Fruit fly (Drosophila melanogaster) whole organism, embryonic: ENCODE data around the gene CG3690.

ENCODE experiments used
- ATbp ChIP-seq: fragments of 200-800 bp; sonication (Bioruptor generic); optimal IDR thresholded peaks from 2 replicates; lab custom pipeline; 2017; ENCODE audit warnings: missing biosample characterization, mild to moderate bottlenecking, missing genetic modification characterization, missing genetic modification reagents
- Adf1 ChIP-seq: fragments of 200-800 bp; sonication (Bioruptor generic); IDR thresholded peaks from 2 replicates; pipeline ENCODE4 v1.3.6; 2022; ENCODE audit warnings: missing biosample characterization, missing genetic modification characterization
- Atf6 ChIP-seq: fragments of 200-800 bp; sonication (Bioruptor generic); IDR thresholded peaks from 2 replicates; pipeline ENCODE4 v1.3.6; 2022; ENCODE audit warnings: missing biosample characterization, missing genetic modification characterization
- Awh ChIP-seq: fragments of 200-800 bp; sonication (Bioruptor generic); IDR thresholded peaks from 2 replicates; pipeline ENCODE4, ENCODE4 v1.3.6; 2022; ENCODE audit warnings: missing biosample characterization, missing genetic modification characterization
- B-H2 ChIP-seq: fragments of 200-800 bp; sonication (Bioruptor generic); optimal IDR thresholded peaks from 2 replicates; lab custom pipeline; 2018; ENCODE audit warnings: missing biosample characterization, mild to moderate bottlenecking, missing genetic modification characterization
- CG10431 ChIP-seq: fragments of 200-800 bp; sonication (Bioruptor generic); optimal IDR thresholded peaks from 3 replicates; lab custom pipeline; 2018; ENCODE audit warnings: missing biosample characterization, mild to moderate bottlenecking, missing genetic modification characterization
- CG1233 ChIP-seq: fragments of 200-800 bp; sonication (Bioruptor generic); optimal IDR thresholded peaks from 4 replicates; lab custom pipeline; 2018; ENCODE audit warnings: missing biosample characterization, mild to moderate bottlenecking, missing genetic modification characterization
- CG12769 ChIP-seq: fragments of 200-800 bp; sonication (Bioruptor generic); optimal IDR thresholded peaks from 2 replicates; lab custom pipeline; 2019; ENCODE audit warnings: missing biosample characterization, mild to moderate bottlenecking, missing genetic modification characterization, moderate library complexity
- CG13287 ChIP-seq: fragments of 200-800 bp; sonication (Bioruptor generic); IDR thresholded peaks from 2 replicates; pipeline ENCODE4 v1.3.6; 2022; ENCODE audit warnings: missing biosample characterization, missing genetic modification characterization; ENCODE audit not compliant: partially characterized antibody
- CG1603 ChIP-seq: fragments of 200-800 bp; sonication (Bioruptor generic); optimal IDR thresholded peaks from 2 replicates; lab custom pipeline; 2019; ENCODE audit warnings: missing biosample characterization, mild to moderate bottlenecking, missing genetic modification characterization, moderate library complexity
- CG1647 ChIP-seq: fragments of 200-800 bp; sonication (Bioruptor generic); optimal IDR thresholded peaks from 3 replicates; lab custom pipeline; 2016; ENCODE audit warnings: missing biosample characterization, missing genetic modification characterization
- CG2678 ChIP-seq: fragments of 200-800 bp; sonication (Bioruptor generic); optimal IDR thresholded peaks from 3 replicates; lab custom pipeline; 2019; ENCODE audit warnings: missing biosample characterization, mild to moderate bottlenecking, missing genetic modification characterization, moderate library complexity
- CG2875 ChIP-seq: fragments of 200-800 bp; sonication (Bioruptor generic); optimal IDR thresholded peaks from 2 replicates; lab custom pipeline; 2017; ENCODE audit warnings: missing biosample characterization, mild to moderate bottlenecking, missing genetic modification characterization, missing genetic modification reagents
- CG31441 ChIP-seq: fragments of 200-800 bp; sonication (Bioruptor generic); IDR thresholded peaks from 2 replicates; pipeline ENCODE4 v1.3.6; 2022; ENCODE audit warnings: missing biosample characterization, missing genetic modification characterization
- CG3163 ChIP-seq: fragments of 200-800 bp; sonication (Bioruptor generic); optimal IDR thresholded peaks from 3 replicates; lab custom pipeline; 2016; ENCODE audit warnings: missing biosample characterization, missing genetic modification characterization
- CG3995 ChIP-seq: fragments of 200-800 bp; sonication (Bioruptor generic); optimal IDR thresholded peaks from 3 replicates; lab custom pipeline; 2016; ENCODE audit warnings: missing biosample characterization, missing genetic modification characterization
- CG4730 ChIP-seq: fragments of 200-800 bp; sonication (Bioruptor generic); IDR thresholded peaks from 2 replicates; pipeline ENCODE4 v1.3.6; 2022; ENCODE audit warnings: missing biosample characterization, missing genetic modification characterization
- CG5245 ChIP-seq: fragments of 200-800 bp; sonication (Bioruptor generic); optimal IDR thresholded peaks from 3 replicates; lab custom pipeline; 2016; ENCODE audit warnings: missing biosample characterization, missing genetic modification characterization
- CG6272 ChIP-seq: fragments of 200-800 bp; sonication (Bioruptor generic); IDR thresholded peaks from 2 replicates; pipeline ENCODE4 v1.3.6; 2022; ENCODE audit warnings: missing biosample characterization, missing genetic modification characterization
- CG6654 ChIP-seq: fragments of 200-800 bp; sonication (Bioruptor generic); optimal IDR thresholded peaks from 2 replicates; lab custom pipeline; 2017; ENCODE audit warnings: missing biosample characterization, mild to moderate bottlenecking, missing genetic modification characterization
- CG6689 ChIP-seq: fragments of 200-800 bp; sonication (Bioruptor generic); IDR thresholded peaks from 2 replicates; pipeline ENCODE4 v1.3.6; 2022; ENCODE audit warnings: missing biosample characterization, missing genetic modification characterization
- CG7372 ChIP-seq: fragments of 200-800 bp; sonication (Bioruptor generic); IDR thresholded peaks from 2 replicates; pipeline ENCODE4 v1.3.6; 2022; ENCODE audit warnings: missing biosample characterization, missing genetic modification characterization
- CG8089 ChIP-seq: fragments of 200-800 bp; sonication (Bioruptor generic); optimal IDR thresholded peaks from 3 replicates; lab custom pipeline; 2016; ENCODE audit warnings: missing biosample characterization, missing genetic modification characterization
- CG8388 ChIP-seq: fragments of 200-800 bp; sonication (Bioruptor generic); optimal IDR thresholded peaks from 2 replicates; lab custom pipeline; 2019; ENCODE audit warnings: missing biosample characterization, mild to moderate bottlenecking, missing genetic modification characterization, moderate library complexity
- Dp ChIP-seq: fragments of 200-800 bp; sonication (Bioruptor generic); optimal IDR thresholded peaks from 2 replicates; lab custom pipeline; 2018; ENCODE audit warnings: missing biosample characterization, mild to moderate bottlenecking, missing genetic modification characterization, moderate library complexity
- Fer2 ChIP-seq: fragments of 200-800 bp; sonication (Bioruptor generic); optimal IDR thresholded peaks from 2 replicates; lab custom pipeline; 2018; ENCODE audit warnings: missing biosample characterization, mild to moderate bottlenecking, missing genetic modification characterization, moderate library complexity
- Fer3 ChIP-seq: fragments of 200-800 bp; sonication (Bioruptor generic); optimal IDR thresholded peaks from 2 replicates; lab custom pipeline; 2018; ENCODE audit warnings: missing biosample characterization, mild to moderate bottlenecking, missing genetic modification characterization, moderate library complexity
- HHEX ChIP-seq: fragments of 200-800 bp; sonication (Bioruptor generic); optimal IDR thresholded peaks from 3 replicates; lab custom pipeline; 2017; ENCODE audit warnings: missing biosample characterization, mild to moderate bottlenecking, missing genetic modification characterization, missing genetic modification reagents
- Kr ChIP-seq: fragments of 200-800 bp; sonication (Bioruptor generic); optimal IDR thresholded peaks from 2 replicates; lab custom pipeline; 2017; ENCODE audit warnings: missing biosample characterization, mild to moderate bottlenecking, missing genetic modification characterization
- MBD-R2 ChIP-seq: fragments of 200-800 bp; sonication (Bioruptor generic); IDR thresholded peaks from 2 replicates; pipeline ENCODE4 v1.3.6; 2022; ENCODE audit warnings: missing biosample characterization, missing genetic modification characterization
- MESR4 ChIP-seq: fragments of 200-800 bp; sonication (Bioruptor generic); optimal IDR thresholded peaks from 2 replicates; lab custom pipeline; 2018; ENCODE audit warnings: missing biosample characterization, mild to moderate bottlenecking, missing genetic modification characterization, moderate library complexity
- Spps ChIP-seq: fragments of 200-800 bp; sonication (Bioruptor generic); optimal IDR thresholded peaks from 2 replicates; lab custom pipeline; 2018; ENCODE audit warnings: missing biosample characterization, mild to moderate bottlenecking, missing genetic modification characterization
- ash1 ChIP-seq: fragments of 200-800 bp; sonication (Bioruptor generic); optimal IDR thresholded peaks from 2 replicates; lab custom pipeline; 2018; ENCODE audit warnings: missing biosample characterization, mild to moderate bottlenecking, missing genetic modification characterization
- bab2 ChIP-seq: fragments of 200-800 bp; sonication (Bioruptor generic); optimal IDR thresholded peaks from 2 replicates; lab custom pipeline; 2016; ENCODE audit warnings: missing biosample characterization, missing genetic modification characterization
- bigmax ChIP-seq: fragments of 200-800 bp; sonication (Bioruptor generic); optimal IDR thresholded peaks from 2 replicates; lab custom pipeline; 2018; ENCODE audit warnings: missing biosample characterization, mild to moderate bottlenecking, missing genetic modification characterization
- dysf ChIP-seq: fragments of 200-800 bp; sonication (Bioruptor generic); IDR thresholded peaks from 3 replicates; pipeline ENCODE4 v1.3.6; 2022; ENCODE audit warnings: missing biosample characterization, missing genetic modification characterization
- en ChIP-seq: fragments of 200-800 bp; sonication (Bioruptor generic); optimal IDR thresholded peaks from 2 replicates; lab custom pipeline; 2016; ENCODE audit warnings: missing biosample characterization, missing genetic modification characterization
- hkb ChIP-seq, 2 experiments: fragments of 200-800 bp in 1 of 2; fragments of >200 bp in 1 of 2; sonication (Bioruptor generic) in 1 of 2; IDR thresholded peaks in 1 of 2; optimal IDR thresholded peaks in 1 of 2; 2 replicates each; pipeline versions ENCODE4 v1.3.6 to Lab custom; 2017 to 2022; ENCODE audit warnings: missing biosample characterization in 1 of 2, missing genetic modification characterization in 1 of 2
- jigr1 ChIP-seq: fragments of 200-800 bp; sonication (Bioruptor generic); IDR thresholded peaks from 3 replicates; pipeline ENCODE4 v1.3.6; 2022; ENCODE audit warnings: missing biosample characterization, missing genetic modification characterization
- kay ChIP-seq: fragments of 200-800 bp; sonication (Bioruptor generic); optimal IDR thresholded peaks from 2 replicates; lab custom pipeline; 2016; ENCODE audit warnings: missing biosample characterization, missing genetic modification characterization
- maf-S ChIP-seq: fragments of 200-800 bp; sonication (Bioruptor generic); optimal IDR thresholded peaks from 2 replicates; lab custom pipeline; 2016; ENCODE audit warnings: missing biosample characterization, missing genetic modification characterization
- mirr ChIP-seq: fragments of 200-800 bp; sonication (Bioruptor generic); optimal IDR thresholded peaks from 3 replicates; lab custom pipeline; 2018; ENCODE audit warnings: missing biosample characterization, mild to moderate bottlenecking, missing genetic modification characterization
- pfk ChIP-seq: fragments of 200-800 bp; sonication (Bioruptor generic); optimal IDR thresholded peaks from 2 replicates; lab custom pipeline; 2018; ENCODE audit warnings: missing biosample characterization, mild to moderate bottlenecking, missing genetic modification characterization, moderate library complexity
- ro ChIP-seq: fragments of 200-800 bp; sonication (Bioruptor generic); IDR thresholded peaks from 2 replicates; pipeline ENCODE4 v1.3.6; 2022; ENCODE audit warnings: missing biosample characterization, missing genetic modification characterization
- sc ChIP-seq, 3 experiments: fragments of >200 bp in 2 of 3; fragments of 200-800 bp in 1 of 3; sonication (Bioruptor generic) in 1 of 3; optimal IDR thresholded peaks; 2 replicates in 2 of 3; 3 replicates in 1 of 3; lab custom pipeline; 2017; ENCODE audit warnings: mild to moderate bottlenecking in 1 of 3, missing biosample characterization in 1 of 3, missing genetic modification characterization in 1 of 3, missing genetic modification reagents in 1 of 3
- slbo ChIP-seq: fragments of 200-800 bp; sonication (Bioruptor generic); IDR thresholded peaks from 2 replicates; pipeline ENCODE4 v1.3.6; 2022; ENCODE audit warnings: missing biosample characterization, missing genetic modification characterization
- sna ChIP-seq: fragments of 200-800 bp; sonication (Bioruptor generic); IDR thresholded peaks from 2 replicates; pipeline ENCODE4 v1.3.6; 2022; ENCODE audit warnings: missing biosample characterization, missing genetic modification characterization; ENCODE audit not compliant: partially characterized antibody
- so ChIP-seq: fragments of 200-800 bp; sonication (Bioruptor generic); IDR thresholded peaks from 3 replicates; pipeline ENCODE4 v1.3.6; 2022; ENCODE audit warnings: missing biosample characterization, missing genetic modification characterization
- sqz ChIP-seq: fragments of 200-800 bp; sonication (Bioruptor generic); optimal IDR thresholded peaks from 3 replicates; lab custom pipeline; 2018; ENCODE audit warnings: missing biosample characterization, mild to moderate bottlenecking, missing genetic modification characterization
- vnd ChIP-seq: fragments of 200-800 bp; sonication (Bioruptor generic); IDR thresholded peaks from 3 replicates; pipeline ENCODE4 v1.3.6; 2022; ENCODE audit warnings: missing biosample characterization, missing genetic modification characterization; ENCODE audit not compliant: partially characterized antibody

Gene CG3690

DNA sequence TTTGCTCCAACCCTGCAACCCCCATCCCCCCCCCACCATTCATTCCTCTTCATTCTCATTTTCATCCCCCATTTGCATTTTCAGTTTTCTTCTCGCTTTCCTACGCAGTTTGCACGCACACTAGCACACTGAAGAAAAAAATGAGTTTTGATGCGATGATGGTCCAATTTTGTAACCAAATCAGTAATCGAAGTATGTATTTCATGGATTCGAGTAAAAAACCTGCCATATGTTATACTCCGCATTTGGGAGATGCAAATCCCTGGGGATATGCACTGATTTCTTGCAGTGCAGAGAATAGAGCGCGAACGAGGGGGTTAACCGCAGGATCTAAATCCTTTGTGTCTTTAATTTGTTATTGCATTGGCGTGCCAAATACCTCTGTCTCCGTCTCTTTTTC, 4.2 kb upstream of the CG3690 start (continued):
- TF ChIP-seq maf-S (GFP tag; lab: Kevin White, UChicago) (peak; percentile 6), CG1647 (GFP tag; lab: Kevin White, UChicago) (peak; percentile 13), MBD-R2 (GFP tag; lab: Robert Waterston, UW) (peak; percentile 20; the same call in 1 of the 2 replicates), bab2 (GFP tag; lab: Kevin White, UChicago) (peak; percentile 52), Fer3 (tag; lab: Kevin White, UChicago) (peak; percentile 63), Kr (no peak), CG31441 (GFP tag; lab: Robert Waterston, UW) (peak; percentile 57), CG6689 (GFP tag; lab: Robert Waterston, UW) (peak; percentile 58), dysf (GFP tag; lab: Robert Waterston, UW) (peak; percentile 72), Atf6 (GFP tag; lab: Robert Waterston, UW) (peak; percentile 31; the same call in 1 of the 2 replicates), Fer2 (tag; lab: Kevin White, UChicago) (peak; percentile 11), jigr1 (GFP tag; lab: Robert Waterston, UW) (no peak), CG7372 (no peak), bigmax (GFP tag; lab: Kevin White, UChicago) (no peak), CG12769 (tag; lab: Kevin White, UChicago) (peak; percentile 81), CG2875 (no peak), Adf1 (GFP tag; lab: Robert Waterston, UW) (no peak), hkb (optimal IDR thresholded peaks at IDR 0.05; lab: Kevin White, UChicago) (no peak), hkb (GFP tag; IDR thresholded peaks at IDR 0.05; lab: Robert Waterston, UW) (peak; percentile 67), CG3163 (no peak), en (GFP tag; lab: Kevin White, UChicago) (no peak), sna (no peak), Spps (no peak), ro (GFP tag; lab: Robert Waterston, UW) (0 out of 2 replicates have a peak, but pooled peaks have one; percentile 24), ATbp (peak; percentile 65), mirr (GFP tag; lab: Kevin White, UChicago) (no peak), CG13287 (GFP tag; lab: Robert Waterston, UW) (no peak), Awh (no peak), CG10431 (GFP tag; lab: Kevin White, UChicago) (no peak), Dp (GFP tag; lab: Kevin White, UChicago) (no peak), CG3995 (GFP tag; lab: Kevin White, UChicago) (no peak), B-H2 (GFP tag; lab: Kevin White, UChicago) (no peak), HHEX (peak; percentile 53), sc (optimal IDR thresholded peaks at IDR 0.05; lab: Kevin White, UChicago) (no peak), sc (GFP tag; optimal IDR thresholded peaks at IDR 0.05; lab: Kevin White, UChicago) (no peak), ash1 (GFP tag; lab: Kevin White, UChicago) (no peak), CG8388 (peak; percentile 41), CG8089 (GFP tag; lab: Kevin White, UChicago) (peak; percentile 33), MESR4 (GFP tag; lab: Kevin White, UChicago) (no peak), CG5245 (GFP tag; lab: Kevin White, UChicago) (peak; percentile 29), CG6654 (GFP tag; lab: Kevin White, UChicago) (peak; percentile 4), slbo (GFP tag; lab: Robert Waterston, UW) (peak; percentile 78), vnd (GFP tag; lab: Robert Waterston, UW) (no peak), CG4730 (GFP tag; lab: Robert Waterston, UW) (peak; percentile 51; the same call in 1 of the 2 replicates), so (GFP tag; lab: Robert Waterston, UW) (0 out of 3 replicates have a peak, but pooled peaks have one; percentile 21), CG1603 (tag; lab: Kevin White, UChicago) (peak; percentile 78), pfk (GFP tag; lab: Kevin White, UChicago) (no peak), kay (GFP tag; lab: Kevin White, UChicago) (no peak), CG1233 (GFP tag; lab: Kevin White, UChicago) (peak; percentile 25), CG6272 (no peak), CG2678 (tag; lab: Kevin White, UChicago) (peak; percentile 73), sqz (GFP tag; lab: Kevin White, UChicago) (no peak)
